Worm (Caenorhabditis elegans): ENCODE data around the gene str-254.

Gene str-254

ce11 chrV:16163719-16164118 lies 10.4 kb upstream of the str-254 start, which contains the start of gene F10A3.12:
Gene F10A3.12 (plus strand): TSS chrV:16164019.
- TF ChIP-seq nhr-2 (tag; optimal IDR thresholded peaks at IDR 0.05): no peak
- TF ChIP-seq ceh-43 (GFP tag; optimal IDR thresholded peaks at IDR 0.05): no peak

- TF ChIP-seq ceh-43 (GFP tag; optimal IDR thresholded peaks at IDR 0.05) (no peak), snpc-4 (tag; optimal IDR thresholded peaks at IDR 0.05) (no peak), zip-8 (tag; optimal IDR thresholded peaks at IDR 0.05) (no peak), sptf-1 (tag; optimal IDR thresholded peaks at IDR 0.05) (no peak), hlh-1 (tag; optimal IDR thresholded peaks at IDR 0.05) (no peak), flh-1 (GFP tag; optimal IDR thresholded peaks at IDR 0.05) (no peak), tbx-8 (GFP tag; optimal IDR thresholded peaks at IDR 0.05) (no peak), pha-4 (tag; optimal IDR thresholded peaks at IDR 0.05) (no peak), ham-2 (GFP tag; optimal IDR thresholded peaks at IDR 0.05) (no peak), unc-120 (tag; optimal IDR thresholded peaks at IDR 0.05; ENCODE audit: poor library complexity, severe bottlenecking) (no peak), ztf-11 (tag; optimal IDR thresholded peaks at IDR 0.05) (no peak), nhr-237 (tag; optimal IDR thresholded peaks at IDR 0.05) (no peak), mls-2 (tag; optimal IDR thresholded peaks at IDR 0.05) (no peak), drap-1 (GFP tag; optimal IDR thresholded peaks at IDR 0.05) (no peak), lin-32 (GFP tag; optimal IDR thresholded peaks at IDR 0.05) (no peak), elt-1 (tag; optimal IDR thresholded peaks at IDR 0.05; ENCODE audit: borderline replicate concordance, insufficient read depth) (no peak), unc-39 (tag; optimal IDR thresholded peaks at IDR 0.05) (no peak), cnd-1 (tag; optimal IDR thresholded peaks at IDR 0.05) (no peak)
These were observed 9.0 kb upstream of the str-254 start, which contains the start of the genes str-109 and F10A3.11 for ce11 chrV:16162124-16162735. Gene str-109 (minus strand): TSS chrV:16162224. Gene F10A3.11 (plus strand): TSS chrV:16162685.

- TF ChIP-seq cnd-1 (tag; optimal IDR thresholded peaks at IDR 0.05) (no peak), lin-13 (tag; optimal IDR thresholded peaks at IDR 0.05) (no peak), unc-62 (GFP tag; optimal IDR thresholded peaks at IDR 0.05) (no peak), ceh-39 (tag; optimal IDR thresholded peaks at IDR 0.05) (no peak), blmp-1 (tag; optimal IDR thresholded peaks at IDR 0.05) (no peak), mls-2 (tag; optimal IDR thresholded peaks at IDR 0.05) (no peak), nhr-12 (tag; optimal IDR thresholded peaks at IDR 0.05) (no peak), ztf-11 (tag; optimal IDR thresholded peaks at IDR 0.05) (no peak), sem-2 (GFP tag; optimal IDR thresholded peaks at IDR 0.05) (no peak), flh-1 (GFP tag; optimal IDR thresholded peaks at IDR 0.05) (no peak), unc-120 (tag; optimal IDR thresholded peaks at IDR 0.05; ENCODE audit: poor library complexity, severe bottlenecking) (no peak), elt-1 (tag; optimal IDR thresholded peaks at IDR 0.05; ENCODE audit: borderline replicate concordance, insufficient read depth) (no peak), pha-4 (tag; optimal IDR thresholded peaks at IDR 0.05) (no peak)
These were observed 6.8 kb upstream of the str-254 start for ce11 chrV:16160087-16160486.

ce11 chrV:16159594-16159993 lies 6.3 kb upstream of the str-254 start, which contains the start of gene F10A3.17:
Gene F10A3.17 (minus strand): TSS chrV:16159694.
- no peak for TF ChIP-seq ham-2 (GFP tag; optimal IDR thresholded peaks at IDR 0.05)
- TF ChIP-seq elt-3 (tag; optimal IDR thresholded peaks at IDR 0.05): no peak
- no peak for TF ChIP-seq mep-1 (tag; optimal IDR thresholded peaks at IDR 0.05)
- no peak for TF ChIP-seq ceh-83 (GFP tag; optimal IDR thresholded peaks at IDR 0.05)
- no peak for TF ChIP-seq cnd-1 (tag; optimal IDR thresholded peaks at IDR 0.05)
- TF ChIP-seq lsy-2 (tag; optimal IDR thresholded peaks at IDR 0.05): no peak
- TF ChIP-seq nhr-76 (tag; optimal IDR thresholded peaks at IDR 0.05): no peak
- TF ChIP-seq unc-39 (tag; optimal IDR thresholded peaks at IDR 0.05): no peak
- no peak for TF ChIP-seq flh-1 (GFP tag; optimal IDR thresholded peaks at IDR 0.05)
- no peak for TF ChIP-seq pha-4 (tag; optimal IDR thresholded peaks at IDR 0.05)
- TF ChIP-seq nhr-12 (tag; optimal IDR thresholded peaks at IDR 0.05): no peak
- TF ChIP-seq ces-1 (GFP tag; optimal IDR thresholded peaks at IDR 0.05): no peak
- no peak for TF ChIP-seq mab-5 (tag; optimal IDR thresholded peaks at IDR 0.05)

- no peak for TF ChIP-seq nhr-12 (tag; optimal IDR thresholded peaks at IDR 0.05)
- no peak for TF ChIP-seq M03D4.4 (tag; optimal IDR thresholded peaks at IDR 0.05)
- no peak for TF ChIP-seq snpc-4 (tag; optimal IDR thresholded peaks at IDR 0.05)
- no peak for TF ChIP-seq unc-120 (tag; optimal IDR thresholded peaks at IDR 0.05; ENCODE audit: poor library complexity, severe bottlenecking)
- TF ChIP-seq elt-3 (tag; optimal IDR thresholded peaks at IDR 0.05): no peak
- no peak for TF ChIP-seq tbx-8 (GFP tag; optimal IDR thresholded peaks at IDR 0.05)
These were observed 5.1 kb upstream of the str-254 start, which contains the start of gene str-99 for ce11 chrV:16158391-16158790. Gene str-99 (minus strand): TSS chrV:16158491.
